Fruit fly (Drosophila melanogaster): Measurements from ENCODE around the gene Sgs7.

Gene Sgs7

DNA sequence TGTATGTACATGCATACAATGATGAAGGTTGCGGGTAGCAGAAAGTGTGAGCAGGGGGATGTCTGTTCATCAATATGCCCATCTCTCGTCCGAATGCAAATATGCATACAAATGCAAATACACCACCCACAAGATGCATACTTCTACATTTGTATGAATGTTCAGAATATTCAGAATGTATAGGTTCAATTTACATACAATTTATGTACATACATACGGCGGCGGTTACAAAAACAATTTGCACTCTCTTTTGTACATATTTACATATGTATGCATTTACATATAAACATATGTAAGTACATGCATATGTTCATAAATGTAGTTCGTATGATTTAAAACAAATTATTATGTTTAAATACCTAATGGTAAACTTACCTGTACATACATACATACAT is 17.8 kb upstream of the Sgs7 start (continued):
- TF ChIP-seq mirr (GFP tag; optimal IDR thresholded peaks at IDR 0.05) (no peak), HmgD (GFP tag; optimal IDR thresholded peaks at IDR 0.05) (no peak), Ada2b (GFP tag; IDR thresholded peaks at IDR 0.05) (no peak), luna (GFP tag; optimal IDR thresholded peaks at IDR 0.05) (no peak), CG13123 (GFP tag; optimal IDR thresholded peaks at IDR 0.05) (no peak), CG17568 (GFP tag; optimal IDR thresholded peaks at IDR 0.05) (no peak), dmrt11E (tag; optimal IDR thresholded peaks at IDR 0.05) (peak; percentile 56), CG8359 (GFP tag; optimal IDR thresholded peaks at IDR 0.05; ENCODE audit: borderline replicate concordance) (peak; percentile 15), Sry-β (GFP tag; optimal IDR thresholded peaks at IDR 0.05) (peak; percentile 31), mld (GFP tag; IDR thresholded peaks at IDR 0.05; ENCODE audit: partially characterized antibody) (no peak), CG2116 (GFP tag; optimal IDR thresholded peaks at IDR 0.05) (no peak), Deaf1 (tag; optimal IDR thresholded peaks at IDR 0.05) (no peak), crol (GFP tag; IDR thresholded peaks at IDR 0.05) (no peak), zfh2 (GFP tag; optimal IDR thresholded peaks at IDR 0.05) (no peak), nmo (GFP tag; optimal IDR thresholded peaks at IDR 0.05) (no peak), ab (GFP tag; optimal IDR thresholded peaks at IDR 0.05) (no peak), CG15696 (tag; optimal IDR thresholded peaks at IDR 0.05) (peak; percentile 67), CG31388 (GFP tag; optimal IDR thresholded peaks at IDR 0.05) (no peak), eve (GFP tag; optimal IDR thresholded peaks at IDR 0.05) (peak in 1 of 2 experiments; percentile 17), CG3726 (GFP tag; IDR thresholded peaks at IDR 0.05) (no peak), CG1832 (GFP tag; optimal IDR thresholded peaks at IDR 0.05) (no peak), Six4 (GFP tag; optimal IDR thresholded peaks at IDR 0.05) (no peak), z (GFP tag; IDR thresholded peaks at IDR 0.05) (0 out of 3 replicates have a peak, but pooled peaks have one; percentile 3), B-H2 (GFP tag; optimal IDR thresholded peaks at IDR 0.05) (no peak), MESR4 (GFP tag; optimal IDR thresholded peaks at IDR 0.05) (no peak), CHES-1-like (GFP tag; optimal IDR thresholded peaks at IDR 0.05) (no peak), schlank (tag; optimal IDR thresholded peaks at IDR 0.05) (no peak), Chrac-16 (GFP tag; optimal IDR thresholded peaks at IDR 0.05) (no peak), fd96Cb (tag; optimal IDR thresholded peaks at IDR 0.05) (peak; percentile 13), CG5180 (GFP tag; optimal IDR thresholded peaks at IDR 0.05) (no peak), CG6765 (GFP tag; optimal IDR thresholded peaks at IDR 0.05) (no peak), Blimp-1 (GFP tag; optimal IDR thresholded peaks at IDR 0.05) (no peak), sim (GFP tag; IDR thresholded peaks at IDR 0.05) (no peak), Drgx (GFP tag; IDR thresholded peaks at IDR 0.05) (no peak), NK7.1 (GFP tag; optimal IDR thresholded peaks at IDR 0.05) (no peak), Hsf (GFP tag; optimal IDR thresholded peaks at IDR 0.05) (no peak), CG4424 (GFP tag; optimal IDR thresholded peaks at IDR 0.05) (no peak), Nf-YC (tag; optimal IDR thresholded peaks at IDR 0.05) (no peak), twi (tag; optimal IDR thresholded peaks at IDR 0.05) (no peak), CG7786 (GFP tag; optimal IDR thresholded peaks at IDR 0.05) (no peak), CG15601 (tag; optimal IDR thresholded peaks at IDR 0.05) (peak; percentile 62), CG17802 (tag; optimal IDR thresholded peaks at IDR 0.05) (no peak), CG3281 (GFP tag; optimal IDR thresholded peaks at IDR 0.05) (no peak), CG31441 (GFP tag; IDR thresholded peaks at IDR 0.05) (no peak), lab (GFP tag; optimal IDR thresholded peaks at IDR 0.05) (no peak), CG6175 (GFP tag; IDR thresholded peaks at IDR 0.05) (no peak), Lhr (GFP tag; optimal IDR thresholded peaks at IDR 0.05) (no peak), CG6683 (GFP tag; optimal IDR thresholded peaks at IDR 0.05) (no peak), Fer1 (GFP tag; optimal IDR thresholded peaks at IDR 0.05) (no peak), CG1603 (tag; optimal IDR thresholded peaks at IDR 0.05) (peak; percentile 58), HHEX (GFP tag; optimal IDR thresholded peaks at IDR 0.05) (peak; percentile 17)
